Worm (Caenorhabditis elegans) whole organism, L1 larva: Measurements from ENCODE around the gene C07B5.8.

Experiments used
- C04F5.9 ChIP-seq: sonication (generic microtip); optimal IDR thresholded peaks from 2 replicates; lab custom pipeline; 2016; ENCODE audit warnings: missing genetic modification characterization, missing compliant biosample characterization
- C34B4.2 ChIP-seq: sonication (generic microtip); optimal IDR thresholded peaks from 2 replicates; lab custom pipeline; 2017; ENCODE audit warnings: mild to moderate bottlenecking, missing genetic modification characterization, missing compliant biosample characterization
- F16B12.6 ChIP-seq: fragments of 150-350 bp; optimal IDR thresholded peaks from 2 replicates; lab custom pipeline; 2014; ENCODE audit warnings: missing biosample characterization, missing genetic modification characterization
- blmp-1 ChIP-seq: fragments of 150-350 bp; optimal IDR thresholded peaks from 2 replicates; lab custom pipeline; 2014; ENCODE audit warnings: missing biosample characterization, missing genetic modification characterization
- ceh-8 ChIP-seq: fragments of 200-800 bp; sonication (Bioruptor generic); optimal IDR thresholded peaks from 2 replicates; lab custom pipeline; 2018; ENCODE audit warnings: mild to moderate bottlenecking, missing genetic modification characterization, moderate library complexity, missing compliant biosample characterization
- ceh-90 ChIP-seq: sonication (generic microtip); optimal IDR thresholded peaks from 2 replicates; lab custom pipeline; 2016; ENCODE audit warnings: missing genetic modification characterization, missing compliant biosample characterization
- ces-1 ChIP-seq: fragments of 150-350 bp; optimal IDR thresholded peaks from 2 replicates; lab custom pipeline; 2014; ENCODE audit warnings: missing biosample characterization, missing genetic modification reagents, missing genetic modification characterization
- elt-2 ChIP-seq: sonication (generic microtip); optimal IDR thresholded peaks from 2 replicates; lab custom pipeline; 2016; ENCODE audit warnings: missing genetic modification characterization, mild to moderate bottlenecking, inconsistent platforms, missing compliant biosample characterization, missing genetic modification reagents
- fkh-4 ChIP-seq: sonication (generic microtip); optimal IDR thresholded peaks from 2 replicates; lab custom pipeline; 2016; ENCODE audit warnings: missing compliant biosample characterization, missing genetic modification characterization, borderline replicate concordance
- fos-1 ChIP-seq: fragments of 150-350 bp; optimal IDR thresholded peaks from 2 replicates; lab custom pipeline; 2014; ENCODE audit warnings: missing biosample characterization, missing genetic modification characterization
- grh-1 ChIP-seq: fragments of 200-800 bp; sonication (Bioruptor generic); IDR thresholded peaks from 2 replicates; pipeline ENCODE4 v1.3.6; 2022; ENCODE audit warnings: missing genetic modification reagents, missing genetic modification characterization, missing compliant biosample characterization
- hlh-17 ChIP-seq: fragments of 200-800 bp; sonication (Bioruptor generic); optimal IDR thresholded peaks from 2 replicates; lab custom pipeline; 2018; ENCODE audit warnings: missing genetic modification characterization, mild to moderate bottlenecking, missing compliant biosample characterization, moderate library complexity, borderline replicate concordance
- lin-13 ChIP-seq: fragments of 150-350 bp; optimal IDR thresholded peaks from 2 replicates; lab custom pipeline; 2014; ENCODE audit warnings: missing biosample characterization, missing genetic modification reagents, missing genetic modification characterization
- lin-14 ChIP-seq: fragments of 200-800 bp; sonication (Bioruptor generic); optimal IDR thresholded peaks from 2 replicates; lab custom pipeline; 2018; ENCODE audit warnings: mild to moderate bottlenecking, missing genetic modification characterization, moderate library complexity, missing compliant biosample characterization
- lin-15B ChIP-seq: fragments of 150-350 bp; sonication (generic microtip); optimal IDR thresholded peaks from 3 replicates; lab custom pipeline; 2014; ENCODE audit warnings: missing biosample characterization, missing genetic modification characterization
- lir-3 ChIP-seq: sonication (generic microtip); optimal IDR thresholded peaks from 2 replicates; lab custom pipeline; 2016; ENCODE audit warnings: mild to moderate bottlenecking, missing genetic modification characterization, moderate library complexity, missing compliant biosample characterization; ENCODE audit not compliant: poor library complexity
- lsy-2 ChIP-seq, 2 experiments: fragments of 150-350 bp; optimal IDR thresholded peaks; 2 replicates each; lab custom pipeline; 2014; ENCODE audit warnings: missing biosample characterization in 2 of 2, missing genetic modification characterization in 2 of 2
- mab-9 ChIP-seq: fragments of 200-800 bp; sonication (Bioruptor generic); IDR thresholded peaks from 2 replicates; pipeline ENCODE4 v1.3.6; 2022; ENCODE audit warnings: missing genetic modification reagents, missing genetic modification characterization, missing compliant biosample characterization
- mdl-1 ChIP-seq, 2 experiments: fragments of 150-350 bp; optimal IDR thresholded peaks; 2 replicates each; lab custom pipeline; 2014 to 2017; ENCODE audit warnings: missing biosample characterization in 2 of 2, missing genetic modification characterization in 2 of 2, inconsistent platforms in 1 of 2
- mep-1 ChIP-seq: fragments of 150-350 bp; optimal IDR thresholded peaks from 2 replicates; lab custom pipeline; 2014; ENCODE audit warnings: missing biosample characterization, missing genetic modification characterization
- nhr-19 ChIP-seq: fragments of 200-800 bp; sonication (Bioruptor generic); conservative IDR thresholded peaks from 2 replicates; pipeline ENCODE4 v1.3.6; 2022; ENCODE audit warnings: missing genetic modification characterization, missing compliant biosample characterization
- nhr-237 ChIP-seq: fragments of 150-350 bp; optimal IDR thresholded peaks from 2 replicates; lab custom pipeline; 2014; ENCODE audit warnings: missing biosample characterization, missing genetic modification characterization
- nhr-28 ChIP-seq: fragments of 150-350 bp; optimal IDR thresholded peaks from 2 replicates; lab custom pipeline; 2014; ENCODE audit warnings: missing biosample characterization, missing genetic modification characterization
- nhr-76 ChIP-seq: sonication (generic microtip); optimal IDR thresholded peaks from 2 replicates; lab custom pipeline; 2017; ENCODE audit warnings: missing biosample characterization, missing genetic modification characterization
- nhr-85 ChIP-seq: sonication (generic microtip); peaks from one replicate; lab custom pipeline; 2016; ENCODE audit warnings: missing genetic modification characterization, inconsistent platforms, missing compliant biosample characterization
- pag-3 ChIP-seq: sonication (generic microtip); optimal IDR thresholded peaks from 2 replicates; lab custom pipeline; 2017; ENCODE audit warnings: missing genetic modification characterization, mild to moderate bottlenecking, missing compliant biosample characterization, antibody characterized with exemption, borderline replicate concordance; ENCODE audit not compliant: insufficient read depth
- pqm-1 ChIP-seq: sonication (generic microtip); optimal IDR thresholded peaks from 3 replicates; lab custom pipeline; 2017; ENCODE audit warnings: missing biosample characterization, missing genetic modification characterization
- skn-1 ChIP-seq: fragments of 150-350 bp; optimal IDR thresholded peaks from 2 replicates; lab custom pipeline; 2014; ENCODE audit warnings: missing biosample characterization, missing genetic modification characterization
- snpc-4 ChIP-seq: fragments of 150-350 bp; optimal IDR thresholded peaks from 2 replicates; lab custom pipeline; 2014; ENCODE audit warnings: missing biosample characterization, missing genetic modification characterization
- sox-4 ChIP-seq: sonication (generic microtip); optimal IDR thresholded peaks from 2 replicates; lab custom pipeline; 2016; ENCODE audit warnings: missing genetic modification characterization, missing compliant biosample characterization
- swsn-7 ChIP-seq: sonication (generic microtip); optimal IDR thresholded peaks from 2 replicates; lab custom pipeline; 2016; ENCODE audit warnings: missing genetic modification characterization, missing compliant biosample characterization
- tbx-2 ChIP-seq: sonication (generic microtip); optimal IDR thresholded peaks from 2 replicates; lab custom pipeline; 2016; ENCODE audit warnings: missing genetic modification characterization, missing compliant biosample characterization
- unc-98 ChIP-seq: fragments of 200-800 bp; sonication (Bioruptor generic); IDR thresholded peaks from 2 replicates; pipeline ENCODE4 v1.3.6; 2022; ENCODE audit warnings: missing genetic modification characterization, missing compliant biosample characterization
- vab-15 ChIP-seq: sonication (generic microtip); optimal IDR thresholded peaks from 2 replicates; lab custom pipeline; 2017; ENCODE audit warnings: missing genotype, mild to moderate bottlenecking, missing genetic modification characterization, missing compliant biosample characterization
- xbp-1 ChIP-seq: sonication (generic microtip); optimal IDR thresholded peaks from 2 replicates; lab custom pipeline; 2016; ENCODE audit warnings: missing genetic modification characterization, missing compliant biosample characterization
- zip-4 ChIP-seq: fragments of 200-800 bp; sonication (Bioruptor generic); optimal IDR thresholded peaks from 2 replicates; lab custom pipeline; 2018; ENCODE audit warnings: mild to moderate bottlenecking, missing genetic modification characterization, moderate library complexity, missing compliant biosample characterization

C07B5.8 gene

ce11 chrX:9523118-9523517 lies 13.4 kb downstream of the C07B5.8 start, which contains the start of gene C07B5.3:
TSS of gene C07B5.3 (minus strand) at chrX:9523218.
- TF ChIP-seq mdl-1 (tag; optimal IDR thresholded peaks at IDR 0.05; lab: Kevin White, UChicago) (no peak), tbx-2 (tag; lab: Kevin White, UChicago) (no peak), pag-3 (tag; lab: Kevin White, UChicago) (no peak), lin-14 (no peak), unc-98 (no peak), xbp-1 (tag; lab: Kevin White, UChicago) (no peak), mep-1 (tag; lab: Kevin White, UChicago) (no peak), vab-15 (tag; lab: Kevin White, UChicago) (no peak), hlh-17 (no peak)

- TF ChIP-seq tbx-2 (tag; lab: Kevin White, UChicago) = no peak
- no peak for TF ChIP-seq ces-1 (GFP tag; lab: Kevin White, UChicago)
- no peak for TF ChIP-seq blmp-1 (tag; lab: Kevin White, UChicago)
- no peak for TF ChIP-seq C04F5.9 (tag; lab: Kevin White, UChicago)
- TF ChIP-seq swsn-7 (tag; lab: Kevin White, UChicago) = no peak
- TF ChIP-seq skn-1 (tag; lab: Kevin White, UChicago) = no peak
- no peak for TF ChIP-seq xbp-1 (tag; lab: Kevin White, UChicago)
- no peak for TF ChIP-seq fos-1 (tag; lab: Kevin White, UChicago)
- TF ChIP-seq ceh-90 (tag; lab: Kevin White, UChicago) = no peak
- TF ChIP-seq nhr-237 (tag; lab: Kevin White, UChicago) = no peak
- TF ChIP-seq grh-1 (GFP tag; lab: Robert Waterston, UW) = no peak
- no peak for TF ChIP-seq C34B4.2 (tag; lab: Kevin White, UChicago)
- TF ChIP-seq ceh-8 (GFP tag; lab: Kevin White, UChicago) = no peak
- no peak for TF ChIP-seq fkh-4
- TF ChIP-seq F16B12.6 = no peak
- TF ChIP-seq sox-4 (tag; lab: Kevin White, UChicago) = no peak
- TF ChIP-seq pqm-1 (tag; lab: Kevin White, UChicago) = no peak
- no peak for TF ChIP-seq lsy-2 (tag; optimal IDR thresholded peaks at IDR 0.05; lab: Kevin White, UChicago)
- TF ChIP-seq, all 84 proteins: peak for 0
Observed at ce11 chrX:9518719-9519118, 17.8 kb downstream of the C07B5.8 start, which contains the start of gene C07B5.6. TSS of gene C07B5.6 (plus strand) at chrX:9519019.

ce11 chrX:9517106-9517505 lies 19.5 kb downstream of the C07B5.8 start, which contains the start of gene C07B5.2:
TSS of gene C07B5.2 (minus strand) at chrX:9517206.
- TF ChIP-seq blmp-1 (tag; lab: Kevin White, UChicago) (no peak), nhr-76 (tag; lab: Kevin White, UChicago) (no peak), elt-2 (tag; lab: Kevin White, UChicago) (no peak), tbx-2 (tag; lab: Kevin White, UChicago) (no peak), mab-9 (GFP tag; lab: Robert Waterston, UW) (no peak), C34B4.2 (tag; lab: Kevin White, UChicago) (no peak), lin-15B (tag; lab: Kevin White, UChicago) (no peak), zip-4 (no peak)

ce11 chrX:9512457-9512856 lies 24.1 kb downstream of the C07B5.8 start:
- peak; percentile 37 for TF ChIP-seq blmp-1 (tag; lab: Kevin White, UChicago)
- no peak for TF ChIP-seq snpc-4 (tag; lab: Kevin White, UChicago)
- TF ChIP-seq nhr-237 (tag; lab: Kevin White, UChicago) = no peak
- no peak for TF ChIP-seq nhr-19 (GFP tag; lab: Robert Waterston, UW)
- TF ChIP-seq lin-15B (tag; lab: Kevin White, UChicago) = no peak
- peak; percentile 7 for TF ChIP-seq lin-14
- no peak for TF ChIP-seq lin-13 (GFP tag; lab: Kevin White, UChicago)
- no peak for TF ChIP-seq ceh-90 (tag; lab: Kevin White, UChicago)
- TF ChIP-seq nhr-28 (tag; lab: Kevin White, UChicago) = no peak
- TF ChIP-seq lir-3 (tag; lab: Kevin White, UChicago) = no peak
- peak; percentile 28 for TF ChIP-seq nhr-85 (tag; lab: Kevin White, UChicago)
- no peak for TF ChIP-seq sox-4 (tag; lab: Kevin White, UChicago)
- TF ChIP-seq, all 84 proteins: peak for 3
